Fruit fly (Drosophila melanogaster) whole organism, embryonic: ENCODE measurements around the gene Ugt301D1.

ENCODE experiments used
- Awh ChIP-seq: fragments of 200-800 bp; sonication (Bioruptor generic); IDR thresholded peaks from 2 replicates; pipeline ENCODE4, ENCODE4 v1.3.6; 2022; ENCODE audit warnings: missing biosample characterization, missing genetic modification characterization
- Blimp-1 ChIP-seq: fragments of 200-800 bp; sonication (Bioruptor generic); optimal IDR thresholded peaks from 3 replicates; lab custom pipeline; 2018; ENCODE audit warnings: missing biosample characterization, missing genetic modification characterization, mild to moderate bottlenecking, moderate library complexity, missing genetic modification reagents
- CG10209 ChIP-seq: fragments of 200-800 bp; sonication (Bioruptor generic); optimal IDR thresholded peaks from 3 replicates; lab custom pipeline; 2017; ENCODE audit warnings: missing biosample characterization, mild to moderate bottlenecking, missing genetic modification characterization, missing genetic modification reagents
- CG11093 ChIP-seq: fragments of 200-800 bp; sonication (Bioruptor generic); IDR thresholded peaks from 3 replicates; pipeline ENCODE4 v1.3.6; 2022; ENCODE audit warnings: missing biosample characterization, missing genetic modification characterization
- CG12071 ChIP-seq: fragments of 200-800 bp; sonication (Bioruptor generic); optimal IDR thresholded peaks from 3 replicates; lab custom pipeline; 2018; ENCODE audit warnings: missing biosample characterization, mild to moderate bottlenecking, missing genetic modification characterization
- CG1233 ChIP-seq: fragments of 200-800 bp; sonication (Bioruptor generic); optimal IDR thresholded peaks from 4 replicates; lab custom pipeline; 2018; ENCODE audit warnings: missing biosample characterization, mild to moderate bottlenecking, missing genetic modification characterization
- CG14710 ChIP-seq: fragments of 200-800 bp; sonication (Bioruptor generic); optimal IDR thresholded peaks from 3 replicates; lab custom pipeline; 2019; ENCODE audit warnings: missing biosample characterization, mild to moderate bottlenecking, missing genetic modification characterization, moderate library complexity
- CG1529 ChIP-seq: fragments of 200-800 bp; sonication (Bioruptor generic); optimal IDR thresholded peaks from 3 replicates; lab custom pipeline; 2018; ENCODE audit warnings: missing biosample characterization, missing genetic modification characterization
- CG15696 ChIP-seq: fragments of 200-800 bp; sonication (Bioruptor generic); optimal IDR thresholded peaks from 2 replicates; lab custom pipeline; 2019; ENCODE audit warnings: missing biosample characterization, mild to moderate bottlenecking, missing genetic modification characterization, moderate library complexity
- CG2202 ChIP-seq: fragments of 200-800 bp; sonication (Bioruptor generic); optimal IDR thresholded peaks from 2 replicates; lab custom pipeline; 2018; ENCODE audit warnings: missing biosample characterization, mild to moderate bottlenecking, missing genetic modification characterization
- CG2712 ChIP-seq: fragments of 200-800 bp; optimal IDR thresholded peaks from 3 replicates; lab custom pipeline; 2019; ENCODE audit warnings: missing biosample characterization, mild to moderate bottlenecking, missing genetic modification characterization, moderate library complexity
- CG2875 ChIP-seq: fragments of 200-800 bp; sonication (Bioruptor generic); optimal IDR thresholded peaks from 2 replicates; lab custom pipeline; 2017; ENCODE audit warnings: missing biosample characterization, mild to moderate bottlenecking, missing genetic modification characterization, missing genetic modification reagents
- CG4707 ChIP-seq: fragments of 200-800 bp; sonication (Bioruptor generic); optimal IDR thresholded peaks from 2 replicates; lab custom pipeline; 2018; ENCODE audit warnings: missing biosample characterization, mild to moderate bottlenecking, missing genetic modification characterization, moderate library complexity
- CG5180 ChIP-seq: fragments of 200-800 bp; sonication (Bioruptor generic); optimal IDR thresholded peaks from 3 replicates; lab custom pipeline; 2017; ENCODE audit warnings: missing biosample characterization, missing genetic modification characterization, mild to moderate bottlenecking, moderate library complexity, missing genetic modification reagents
- CG6254 ChIP-seq: fragments of 200-800 bp; sonication (Bioruptor generic); optimal IDR thresholded peaks from 3 replicates; lab custom pipeline; 2017; ENCODE audit warnings: mild to moderate bottlenecking, missing biosample characterization, missing genetic modification reagents, missing genetic modification characterization
- CG8944 ChIP-seq: fragments of 200-800 bp; sonication (Bioruptor generic); optimal IDR thresholded peaks from 3 replicates; lab custom pipeline; 2016; ENCODE audit warnings: missing biosample characterization, missing genetic modification characterization
- CG9215 ChIP-seq: fragments of 200-800 bp; sonication (Bioruptor generic); IDR thresholded peaks from 2 replicates; pipeline ENCODE4 v1.3.6; 2022; ENCODE audit warnings: missing biosample characterization, missing genetic modification characterization
- HHEX ChIP-seq: fragments of 200-800 bp; sonication (Bioruptor generic); optimal IDR thresholded peaks from 3 replicates; lab custom pipeline; 2017; ENCODE audit warnings: missing biosample characterization, mild to moderate bottlenecking, missing genetic modification characterization, missing genetic modification reagents
- HLH3B ChIP-seq: fragments of 200-800 bp; sonication (Bioruptor generic); IDR thresholded peaks from 2 replicates; pipeline ENCODE4 v1.3.6; 2022; ENCODE audit warnings: missing biosample characterization, missing genetic modification characterization
- HLHmδ ChIP-seq: fragments of 200-800 bp; sonication (Bioruptor generic); optimal IDR thresholded peaks from 2 replicates; lab custom pipeline; 2018; ENCODE audit warnings: missing biosample characterization, mild to moderate bottlenecking, missing genetic modification characterization, moderate library complexity
- Neu2 ChIP-seq: fragments of 200-800 bp; sonication (Bioruptor generic); optimal IDR thresholded peaks from 3 replicates; lab custom pipeline; 2016; ENCODE audit warnings: missing biosample characterization, missing genetic modification characterization, borderline replicate concordance
- Sox102F ChIP-seq: fragments of 200-800 bp; sonication (Bioruptor generic); optimal IDR thresholded peaks from 2 replicates; lab custom pipeline; 2018; ENCODE audit warnings: missing biosample characterization, mild to moderate bottlenecking, missing genetic modification characterization, moderate library complexity
- Sry-β ChIP-seq: fragments of 200-800 bp; sonication (Bioruptor generic); optimal IDR thresholded peaks from 2 replicates; lab custom pipeline; 2018; ENCODE audit warnings: missing biosample characterization, mild to moderate bottlenecking, missing genetic modification characterization, moderate library complexity
- Xrp1 ChIP-seq: fragments of 200-800 bp; sonication (Bioruptor generic); IDR thresholded peaks from 2 replicates; pipeline ENCODE4 v1.3.6; 2022; ENCODE audit warnings: missing biosample characterization, missing genetic modification characterization
- ara ChIP-seq: fragments of 200-800 bp; sonication (Bioruptor generic); IDR thresholded peaks from 2 replicates; pipeline ENCODE4 v1.3.6; 2022; ENCODE audit warnings: missing biosample characterization, missing genetic modification characterization
- bsh ChIP-seq, 2 experiments: fragments of 200-800 bp; sonication (Bioruptor generic); optimal IDR thresholded peaks; 2 replicates each; lab custom pipeline; 2017 to 2018; ENCODE audit warnings: mild to moderate bottlenecking in 2 of 2, missing biosample characterization in 2 of 2, missing genetic modification characterization in 2 of 2, moderate library complexity in 1 of 2
- cas ChIP-seq: fragments of 200-800 bp; sonication (Bioruptor generic); IDR thresholded peaks from 2 replicates; pipeline ENCODE4 v1.3.6; 2022; ENCODE audit warnings: missing biosample characterization, missing genetic modification characterization
- chif ChIP-seq, 2 experiments: fragments of 200-800 bp; sonication (Bioruptor generic); optimal IDR thresholded peaks; 3 replicates each; lab custom pipeline; 2016; ENCODE audit warnings: missing biosample characterization in 2 of 2, missing genetic modification characterization in 2 of 2
- fd64A ChIP-seq: fragments of 200-800 bp; sonication (Bioruptor generic); optimal IDR thresholded peaks from 3 replicates; lab custom pipeline; 2018; ENCODE audit warnings: missing biosample characterization, mild to moderate bottlenecking, missing genetic modification characterization
- hkb ChIP-seq, 2 experiments: fragments of 200-800 bp in 1 of 2; fragments of >200 bp in 1 of 2; sonication (Bioruptor generic) in 1 of 2; IDR thresholded peaks in 1 of 2; optimal IDR thresholded peaks in 1 of 2; 2 replicates each; pipeline versions ENCODE4 v1.3.6 to Lab custom; 2017 to 2022; ENCODE audit warnings: missing biosample characterization in 1 of 2, missing genetic modification characterization in 1 of 2
- jing ChIP-seq: fragments of 200-800 bp; sonication (Bioruptor generic); optimal IDR thresholded peaks from 2 replicates; lab custom pipeline; 2018; ENCODE audit warnings: missing biosample characterization, mild to moderate bottlenecking, missing genetic modification characterization
- kni ChIP-seq: fragments of 200-800 bp; sonication (Bioruptor generic); optimal IDR thresholded peaks from 3 replicates; lab custom pipeline; 2017; ENCODE audit warnings: mild to moderate bottlenecking, missing biosample characterization, missing genetic modification reagents, missing genetic modification characterization
- oc ChIP-seq: fragments of 200-800 bp; sonication (Bioruptor generic); optimal IDR thresholded peaks from 2 replicates; lab custom pipeline; 2018; ENCODE audit warnings: missing biosample characterization, mild to moderate bottlenecking, missing genetic modification characterization, moderate library complexity
- otp ChIP-seq: fragments of 200-800 bp; sonication (Bioruptor generic); IDR thresholded peaks from 3 replicates; pipeline ENCODE4, ENCODE4 v1.3.6; 2022; ENCODE audit warnings: missing biosample characterization, missing genetic modification characterization
- sc ChIP-seq, 3 experiments: fragments of >200 bp in 2 of 3; fragments of 200-800 bp in 1 of 3; sonication (Bioruptor generic) in 1 of 3; optimal IDR thresholded peaks; 2 replicates in 2 of 3; 3 replicates in 1 of 3; lab custom pipeline; 2017; ENCODE audit warnings: mild to moderate bottlenecking in 1 of 3, missing biosample characterization in 1 of 3, missing genetic modification characterization in 1 of 3, missing genetic modification reagents in 1 of 3
- sens ChIP-seq: fragments of 200-800 bp; sonication (Bioruptor generic); peaks from one replicate; lab custom pipeline; 2016; ENCODE audit warnings: missing biosample characterization, missing genetic modification characterization
- sna ChIP-seq: fragments of 200-800 bp; sonication (Bioruptor generic); IDR thresholded peaks from 2 replicates; pipeline ENCODE4 v1.3.6; 2022; ENCODE audit warnings: missing biosample characterization, missing genetic modification characterization; ENCODE audit not compliant: partially characterized antibody
- stc ChIP-seq: fragments of 200-800 bp; sonication (Bioruptor generic); IDR thresholded peaks from 2 replicates; pipeline ENCODE4 v1.3.6; 2022; ENCODE audit warnings: missing biosample characterization, missing genetic modification characterization
- tin ChIP-seq: fragments of 200-800 bp; sonication (Bioruptor generic); optimal IDR thresholded peaks from 3 replicates; lab custom pipeline; 2016; ENCODE audit warnings: missing biosample characterization, missing genetic modification characterization
- tll ChIP-seq, 2 experiments: fragments of 200-800 bp in 1 of 2; fragments of >200 bp in 1 of 2; sonication (Bioruptor generic) in 1 of 2; optimal IDR thresholded peaks; 2 replicates each; lab custom pipeline; 2017 to 2019; ENCODE audit warnings: missing biosample characterization in 2 of 2, missing genetic modification characterization in 2 of 2, mild to moderate bottlenecking in 1 of 2, moderate library complexity in 1 of 2
- wek ChIP-seq: fragments of 200-800 bp; sonication (Bioruptor generic); optimal IDR thresholded peaks from 3 replicates; lab custom pipeline; 2018; ENCODE audit warnings: missing biosample characterization, mild to moderate bottlenecking, missing genetic modification characterization, moderate library complexity
- zen ChIP-seq: fragments of 200-800 bp; sonication (Bioruptor generic); optimal IDR thresholded peaks from 3 replicates; lab custom pipeline; 2018; ENCODE audit warnings: missing biosample characterization, mild to moderate bottlenecking, missing genetic modification characterization, moderate library complexity

Ugt301D1 gene

dm6 chr2L:18496834-18497233, 12.5 kb upstream of the Ugt301D1 start (continued):
- peak in 1 of 2 experiments; percentile 6 for TF ChIP-seq chif (GFP tag; optimal IDR thresholded peaks at IDR 0.05; lab: Kevin White, UChicago)
- TF ChIP-seq CG15696 (tag; lab: Kevin White, UChicago) = peak; percentile 51
- TF ChIP-seq stc = 0 out of 2 replicates have a peak, but pooled peaks have one; percentile 36
- peak; percentile 76 for TF ChIP-seq Blimp-1
- TF ChIP-seq oc (tag; lab: Kevin White, UChicago) = peak; percentile 20
- TF ChIP-seq sna = no peak
- TF ChIP-seq zen (tag; lab: Kevin White, UChicago) = peak; percentile 38
- TF ChIP-seq CG4707 (GFP tag; lab: Kevin White, UChicago) = peak; percentile 45
- no peak for TF ChIP-seq tin (GFP tag; lab: Kevin White, UChicago)
- no peak for TF ChIP-seq Neu2
- peak; percentile 47 for TF ChIP-seq HLHmδ (GFP tag; lab: Kevin White, UChicago)
- peak; percentile 75 for TF ChIP-seq kni (GFP tag; lab: Kevin White, UChicago)
- TF ChIP-seq ara = 0 out of 2 replicates have a peak, but pooled peaks have one; percentile 29
- peak; percentile 59 for TF ChIP-seq wek (GFP tag; lab: Kevin White, UChicago)
- no peak for TF ChIP-seq CG2712 (tag; lab: Kevin White, UChicago)
- peak; percentile 29 for TF ChIP-seq CG12071
- TF ChIP-seq fd64A (GFP tag; lab: Kevin White, UChicago) = peak; percentile 66
- no peak for TF ChIP-seq hkb (optimal IDR thresholded peaks at IDR 0.05; lab: Kevin White, UChicago)
- TF ChIP-seq hkb (GFP tag; IDR thresholded peaks at IDR 0.05; lab: Robert Waterston, UW) = 0 out of 2 replicates have a peak, but pooled peaks have one; percentile 38
- TF ChIP-seq Awh = peak; percentile 28; the same call in 1 of the 2 replicates
- TF ChIP-seq otp (GFP tag; lab: Robert Waterston, UW) = peak; percentile 37; the same call in 1 of the 3 replicates
- peak; percentile 19 for TF ChIP-seq Sry-β (GFP tag; lab: Kevin White, UChicago)
- no peak for TF ChIP-seq sc (optimal IDR thresholded peaks at IDR 0.05; lab: Kevin White, UChicago)
- peak; percentile 26 for TF ChIP-seq sc (GFP tag; optimal IDR thresholded peaks at IDR 0.05; lab: Kevin White, UChicago)
- peak; percentile 26 for TF ChIP-seq CG5180 (GFP tag; lab: Kevin White, UChicago)
- TF ChIP-seq jing (GFP tag; lab: Kevin White, UChicago) = no peak
- peak in 1 of 2 experiments; percentile 53 for TF ChIP-seq bsh (GFP tag; optimal IDR thresholded peaks at IDR 0.05; lab: Kevin White, UChicago)
- peak; percentile 17 for TF ChIP-seq sens
- peak; percentile 26 for TF ChIP-seq CG6254 (GFP tag; lab: Kevin White, UChicago)
- peak; percentile 44 for TF ChIP-seq Sox102F (GFP tag; lab: Kevin White, UChicago)
- peak; percentile 25; the same call in 1 of the 2 replicates for TF ChIP-seq HLH3B (GFP tag; lab: Robert Waterston, UW)
- no peak for TF ChIP-seq CG9215
- peak; percentile 17 for TF ChIP-seq CG14710 (tag; lab: Kevin White, UChicago)
- peak in 1 of 2 experiments; percentile 34 for TF ChIP-seq tll (GFP tag; optimal IDR thresholded peaks at IDR 0.05; lab: Kevin White, UChicago)
- peak; percentile 67 for TF ChIP-seq Xrp1 (GFP tag; lab: Robert Waterston, UW)
- peak; percentile 18 for TF ChIP-seq CG1233 (GFP tag; lab: Kevin White, UChicago)
- TF ChIP-seq CG11093 (GFP tag; lab: Robert Waterston, UW) = peak; percentile 18; the same call in 1 of the 3 replicates
- peak; percentile 2 for TF ChIP-seq HHEX
- peak; percentile 17 for TF ChIP-seq CG10209 (GFP tag; lab: Kevin White, UChicago)
- TF ChIP-seq CG2202 = peak; percentile 49
- peak; percentile 57 for TF ChIP-seq CG2875 (GFP tag; lab: Kevin White, UChicago)
- TF ChIP-seq CG1529 (GFP tag; lab: Kevin White, UChicago) = peak; percentile 48
- TF ChIP-seq CG8944 (GFP tag; lab: Kevin White, UChicago) = no peak
- no peak for TF ChIP-seq cas (GFP tag; lab: Robert Waterston, UW)
